Worm (Caenorhabditis elegans): Measurements from ENCODE around the gene Y44A6D.6.

ce11 chrV:20807038-20807437 is at the start of gene Y44A6D.6:
- TF ChIP-seq athp-1 (tag; optimal IDR thresholded peaks at IDR 0.05), result no peak
- no peak for TF ChIP-seq ets-4 (GFP tag; optimal IDR thresholded peaks at IDR 0.05)
- no peak for TF ChIP-seq chd-7 (tag; optimal IDR thresholded peaks at IDR 0.05)
- no peak for TF ChIP-seq lsl-1 (GFP tag; optimal IDR thresholded peaks at IDR 0.05)
- TF ChIP-seq ccch-3 (GFP tag; optimal IDR thresholded peaks at IDR 0.05), result no peak
- TF ChIP-seq hlh-26 (GFP tag; conservative IDR thresholded peaks at IDR 0.05), result no peak
- no peak for TF ChIP-seq gei-17 (GFP tag; optimal IDR thresholded peaks at IDR 0.05)
- no peak for TF ChIP-seq aptf-3 (GFP tag; IDR thresholded peaks at IDR 0.05)
- TF ChIP-seq xnd-1 (tag; optimal IDR thresholded peaks at IDR 0.05), result no peak
- no peak for TF ChIP-seq die-1 (tag; optimal IDR thresholded peaks at IDR 0.05)
- TF ChIP-seq ama-1 (optimal IDR thresholded peaks at IDR 0.05), result no peak
- TF ChIP-seq ama-1 (GFP tag; optimal IDR thresholded peaks at IDR 0.05), result no peak
- TF ChIP-seq unc-62 (GFP tag; optimal IDR thresholded peaks at IDR 0.05), result no peak
- no peak for TF ChIP-seq nfyb-1 (GFP tag; IDR thresholded peaks at IDR 0.05)
- TF ChIP-seq snpc-3.4 (tag; optimal IDR thresholded peaks at IDR 0.05), result no peak

All from whole organism, young adult.